Worm (Caenorhabditis elegans): ENCODE results near the gene rpb-12.

- TF ChIP-seq elt-3 (tag; optimal IDR thresholded peaks at IDR 0.05) (no peak), nhr-237 (tag; optimal IDR thresholded peaks at IDR 0.05) (no peak), ces-1 (GFP tag; optimal IDR thresholded peaks at IDR 0.05) (no peak), sptf-1 (tag; optimal IDR thresholded peaks at IDR 0.05) (no peak), nhr-76 (tag; optimal IDR thresholded peaks at IDR 0.05) (no peak), nhr-12 (tag; optimal IDR thresholded peaks at IDR 0.05) (no peak), mep-1 (tag; optimal IDR thresholded peaks at IDR 0.05) (no peak), flh-1 (GFP tag; optimal IDR thresholded peaks at IDR 0.05) (no peak), nhr-28 (tag; optimal IDR thresholded peaks at IDR 0.05) (no peak), unc-62 (GFP tag; optimal IDR thresholded peaks at IDR 0.05) (no peak), unc-39 (tag; optimal IDR thresholded peaks at IDR 0.05) (no peak), sem-2 (GFP tag; optimal IDR thresholded peaks at IDR 0.05) (no peak)
These were observed 32.6 kb downstream of the rpb-12 start for ce11 chrIV:9114078-9114477.

Data from whole organism, mixed stage, embryonic.